Worm (Caenorhabditis elegans) whole organism, L4/young adult: ENCODE measurements around the gene acr-14.

Experiments used
- W03F9.2 ChIP-seq: fragments of 150-350 bp; optimal IDR thresholded peaks from 2 replicates; lab custom pipeline; 2014; ENCODE audit warnings: missing biosample characterization, missing genetic modification characterization
- dao-5 ChIP-seq: sonication (generic microtip); optimal IDR thresholded peaks from 2 replicates; lab custom pipeline; 2016; ENCODE audit warnings: missing genotype, missing genetic modification characterization, moderate library complexity, missing compliant biosample characterization
- him-1 ChIP-seq: sonication (generic microtip); optimal IDR thresholded peaks from 2 replicates; lab custom pipeline; 2016; ENCODE audit warnings: missing genotype, missing genetic modification reagents, missing genetic modification characterization, missing compliant biosample characterization

Gene acr-14

ce11 chrII:8177095-8177494 lies at the start of gene acr-14:
TSS of gene acr-14 (minus strand) at chrII:8177195.
- no peak for TF ChIP-seq W03F9.2 (tag; lab: Kevin White, UChicago)
- no peak for TF ChIP-seq him-1 (tag; lab: Kevin White, UChicago)
- no peak for TF ChIP-seq dao-5 (tag; lab: Kevin White, UChicago)

ce11 chrII:8226475-8226874 lies 49.5 kb upstream of the acr-14 start:
- TF ChIP-seq him-1 (tag; lab: Kevin White, UChicago) (no peak), W03F9.2 (tag; lab: Kevin White, UChicago) (no peak), dao-5 (tag; lab: Kevin White, UChicago) (no peak)

ce11 chrII:8225914-8226313 lies 48.9 kb upstream of the acr-14 start:
- TF ChIP-seq dao-5 (tag; lab: Kevin White, UChicago) (no peak), W03F9.2 (tag; lab: Kevin White, UChicago) (no peak), him-1 (tag; lab: Kevin White, UChicago) (no peak)

ce11 chrII:8225347-8225746 lies 48.4 kb upstream of the acr-14 start:
- no peak for TF ChIP-seq dao-5 (tag; lab: Kevin White, UChicago)
- no peak for TF ChIP-seq him-1 (tag; lab: Kevin White, UChicago)
- no peak for TF ChIP-seq W03F9.2 (tag; lab: Kevin White, UChicago)

- no peak for TF ChIP-seq W03F9.2 (tag; lab: Kevin White, UChicago)
- no peak for TF ChIP-seq dao-5 (tag; lab: Kevin White, UChicago)
- no peak for TF ChIP-seq him-1 (tag; lab: Kevin White, UChicago)
Measured at ce11 chrII:8224623-8225022, 47.6 kb upstream of the acr-14 start.

- TF ChIP-seq W03F9.2 (tag; lab: Kevin White, UChicago), result no peak
- TF ChIP-seq him-1 (tag; lab: Kevin White, UChicago), result no peak
- no peak for TF ChIP-seq dao-5 (tag; lab: Kevin White, UChicago)
Measured at ce11 chrII:8223945-8224344, 47.0 kb upstream of the acr-14 start.

ce11 chrII:8223422-8223821 lies 46.4 kb upstream of the acr-14 start:
- no peak for TF ChIP-seq dao-5 (tag; lab: Kevin White, UChicago)
- TF ChIP-seq W03F9.2 (tag; lab: Kevin White, UChicago), result no peak
- no peak for TF ChIP-seq him-1 (tag; lab: Kevin White, UChicago)

- TF ChIP-seq W03F9.2 (tag; lab: Kevin White, UChicago) (no peak), dao-5 (tag; lab: Kevin White, UChicago) (no peak), him-1 (tag; lab: Kevin White, UChicago) (peak; percentile 21)
Measured at ce11 chrII:8222309-8223065, 45.5 kb upstream of the acr-14 start, which contains the start of gene dab-1. TSS of gene dab-1 (plus strand) at chrII:8222386.

- TF ChIP-seq W03F9.2 (tag; lab: Kevin White, UChicago) (no peak), dao-5 (tag; lab: Kevin White, UChicago) (no peak), him-1 (tag; lab: Kevin White, UChicago) (no peak)
Measured at ce11 chrII:8220267-8220666, 43.3 kb upstream of the acr-14 start.

ce11 chrII:8218266-8218665 lies 41.3 kb upstream of the acr-14 start:
- TF ChIP-seq him-1 (tag; lab: Kevin White, UChicago), result no peak
- no peak for TF ChIP-seq W03F9.2 (tag; lab: Kevin White, UChicago)
- no peak for TF ChIP-seq dao-5 (tag; lab: Kevin White, UChicago)

ce11 chrII:8216922-8217321 lies 39.9 kb upstream of the acr-14 start, which contains the start of gene ifg-1:
TSS of gene ifg-1 (plus strand) at chrII:8217222.
- TF ChIP-seq W03F9.2 (tag; lab: Kevin White, UChicago) (no peak), dao-5 (tag; lab: Kevin White, UChicago) (no peak), him-1 (tag; lab: Kevin White, UChicago) (no peak)

- no peak for TF ChIP-seq him-1 (tag; lab: Kevin White, UChicago)
- TF ChIP-seq dao-5 (tag; lab: Kevin White, UChicago), result no peak
- TF ChIP-seq W03F9.2 (tag; lab: Kevin White, UChicago), result peak; percentile 45
Measured at ce11 chrII:8216433-8216832, 39.4 kb upstream of the acr-14 start, which contains the start of gene M110.3. TSS of gene M110.3 (minus strand) at chrII:8216616.

ce11 chrII:8214367-8214766 lies 37.4 kb upstream of the acr-14 start, which contains the start of gene M110.10:
TSS of gene M110.10 (minus strand) at chrII:8214467.
- TF ChIP-seq W03F9.2 (tag; lab: Kevin White, UChicago) (no peak), dao-5 (tag; lab: Kevin White, UChicago) (no peak), him-1 (tag; lab: Kevin White, UChicago) (no peak)

- TF ChIP-seq him-1 (tag; lab: Kevin White, UChicago) (no peak), W03F9.2 (tag; lab: Kevin White, UChicago) (no peak), dao-5 (tag; lab: Kevin White, UChicago) (no peak)
Measured at ce11 chrII:8212680-8213079, 35.7 kb upstream of the acr-14 start, which contains the start of gene twk-3. TSS of gene twk-3 (minus strand) at chrII:8212780.
